Fruit fly (Drosophila melanogaster): ENCODE measurements around the gene drl.

drl gene

dm6 chr2L:19193703-19194102 is 3.6 kb downstream of the drl start:
- TF ChIP-seq HLH106 (tag; optimal IDR thresholded peaks at IDR 0.05): peak; percentile 29
- TF ChIP-seq rgr (GFP tag; optimal IDR thresholded peaks at IDR 0.05): peak; percentile 56
- no peak for TF ChIP-seq pan (optimal IDR thresholded peaks at IDR 0.05)
- TF ChIP-seq h (GFP tag; optimal IDR thresholded peaks at IDR 0.05): peak; percentile 56
- TF ChIP-seq Sp1 (GFP tag; optimal IDR thresholded peaks at IDR 0.05): peak; percentile 5
- TF ChIP-seq Mio (GFP tag; optimal IDR thresholded peaks at IDR 0.05): no peak
- peak in 1 of 2 experiments; percentile 51 for TF ChIP-seq foxo (GFP tag; optimal IDR thresholded peaks at IDR 0.05)
- peak; percentile 19 for TF ChIP-seq br (GFP tag; optimal IDR thresholded peaks at IDR 0.05)
- TF ChIP-seq CG32264 (GFP tag; optimal IDR thresholded peaks at IDR 0.05): no peak
- no peak for TF ChIP-seq Rel (GFP tag; optimal IDR thresholded peaks at IDR 0.05)
- TF ChIP-seq Rel (tag; optimal IDR thresholded peaks at IDR 0.05): no peak
- TF ChIP-seq woc (GFP tag; optimal IDR thresholded peaks at IDR 0.05): peak; percentile 29
- TF ChIP-seq sv (GFP tag; optimal IDR thresholded peaks at IDR 0.05): no peak
- no peak for TF ChIP-seq brk (GFP tag; optimal IDR thresholded peaks at IDR 0.05)
- no peak for TF ChIP-seq Jra (GFP tag; optimal IDR thresholded peaks at IDR 0.05)
- no peak for TF ChIP-seq sage (GFP tag; optimal IDR thresholded peaks at IDR 0.05)
- TF ChIP-seq lola (GFP tag; optimal IDR thresholded peaks at IDR 0.05): no peak
- no peak for TF ChIP-seq dmrt93B (GFP tag; optimal IDR thresholded peaks at IDR 0.05)
- TF ChIP-seq GATAd (GFP tag; optimal IDR thresholded peaks at IDR 0.05): no peak
- no peak for TF ChIP-seq psq (GFP tag; optimal IDR thresholded peaks at IDR 0.05)
- TF ChIP-seq OdsH (GFP tag; optimal IDR thresholded peaks at IDR 0.05): peak; percentile 25
- no peak for TF ChIP-seq Vsx2 (GFP tag; optimal IDR thresholded peaks at IDR 0.05; ENCODE audit: partially characterized antibody)
- TF ChIP-seq CG9705 (GFP tag; optimal IDR thresholded peaks at IDR 0.05): no peak
- peak; percentile 53 for TF ChIP-seq ey (GFP tag; optimal IDR thresholded peaks at IDR 0.05)
- TF ChIP-seq fru (GFP tag; optimal IDR thresholded peaks at IDR 0.05): peak; percentile 51

dm6 chr2L:19196443-19197044 is 6.4 kb downstream of the drl start:
- TF ChIP-seq ey (GFP tag; optimal IDR thresholded peaks at IDR 0.05) (peak; percentile 86), Mio (GFP tag; optimal IDR thresholded peaks at IDR 0.05) (peak; percentile 32), CG9705 (GFP tag; optimal IDR thresholded peaks at IDR 0.05) (peak; percentile 80), CG32264 (GFP tag; optimal IDR thresholded peaks at IDR 0.05) (peak; percentile 68), Sp1 (GFP tag; optimal IDR thresholded peaks at IDR 0.05) (peak; percentile 84), psq (GFP tag; optimal IDR thresholded peaks at IDR 0.05) (peak; percentile 80), sv (GFP tag; optimal IDR thresholded peaks at IDR 0.05) (no peak), fru (GFP tag; optimal IDR thresholded peaks at IDR 0.05) (peak; percentile 92), tai (GFP tag; optimal IDR thresholded peaks at IDR 0.05) (no peak), h (GFP tag; optimal IDR thresholded peaks at IDR 0.05) (peak; percentile 91), dsf (GFP tag; optimal IDR thresholded peaks at IDR 0.05; ENCODE audit: borderline replicate concordance) (peak; percentile 10), dmrt93B (GFP tag; optimal IDR thresholded peaks at IDR 0.05) (peak; percentile 72), Hr83 (GFP tag; optimal IDR thresholded peaks at IDR 0.05; ENCODE audit: poor library complexity, severe bottlenecking) (no peak), Hnf4 (GFP tag; optimal IDR thresholded peaks at IDR 0.05) (peak; percentile 86), HLH106 (tag; optimal IDR thresholded peaks at IDR 0.05) (peak; percentile 87), rgr (GFP tag; optimal IDR thresholded peaks at IDR 0.05) (peak; percentile 84), Dif (GFP tag; optimal IDR thresholded peaks at IDR 0.05; ENCODE audit: partially characterized antibody) (no peak), br (GFP tag; optimal IDR thresholded peaks at IDR 0.05) (peak; percentile 88), Hr78 (GFP tag; optimal IDR thresholded peaks at IDR 0.05) (no peak), Myc (optimal IDR thresholded peaks at IDR 0.05) (no peak), CrebA (GFP tag; optimal IDR thresholded peaks at IDR 0.05; ENCODE audit: borderline replicate concordance) (peak; percentile 24), pan (optimal IDR thresholded peaks at IDR 0.05) (no peak), Vsx2 (GFP tag; optimal IDR thresholded peaks at IDR 0.05; ENCODE audit: partially characterized antibody) (no peak), woc (GFP tag; optimal IDR thresholded peaks at IDR 0.05) (peak; percentile 79), Jra (GFP tag; optimal IDR thresholded peaks at IDR 0.05) (peak; percentile 74), Dfd (GFP tag; optimal IDR thresholded peaks at IDR 0.05) (no peak), Abd-B (GFP tag; optimal IDR thresholded peaks at IDR 0.05) (no peak), jim (GFP tag; optimal IDR thresholded peaks at IDR 0.05) (no peak), foxo (GFP tag; optimal IDR thresholded peaks at IDR 0.05) (peak; percentile 15 to 90), OdsH (GFP tag; optimal IDR thresholded peaks at IDR 0.05) (peak; percentile 84), Rel (GFP tag; optimal IDR thresholded peaks at IDR 0.05) (peak; percentile 66), Rel (tag; optimal IDR thresholded peaks at IDR 0.05) (peak; percentile 66), lola (GFP tag; optimal IDR thresholded peaks at IDR 0.05) (no peak), GATAd (GFP tag; optimal IDR thresholded peaks at IDR 0.05) (peak; percentile 40), sage (GFP tag; optimal IDR thresholded peaks at IDR 0.05) (peak; percentile 35), brk (GFP tag; optimal IDR thresholded peaks at IDR 0.05) (peak; percentile 68), dl (GFP tag; optimal IDR thresholded peaks at IDR 0.05; ENCODE audit: insufficient read depth in 1 of 2, partially characterized antibody in 2 of 2) (no peak), usp (GFP tag; optimal IDR thresholded peaks at IDR 0.05) (no peak), N (GFP tag; optimal IDR thresholded peaks at IDR 0.05) (no peak)
